Worm (Caenorhabditis elegans): ENCODE data around the gene Y11D7A.19.
A peak's percentile ranks its signal among the peaks of the same experiment; 100 is the strongest.

The Y11D7A.19 gene

DNA sequence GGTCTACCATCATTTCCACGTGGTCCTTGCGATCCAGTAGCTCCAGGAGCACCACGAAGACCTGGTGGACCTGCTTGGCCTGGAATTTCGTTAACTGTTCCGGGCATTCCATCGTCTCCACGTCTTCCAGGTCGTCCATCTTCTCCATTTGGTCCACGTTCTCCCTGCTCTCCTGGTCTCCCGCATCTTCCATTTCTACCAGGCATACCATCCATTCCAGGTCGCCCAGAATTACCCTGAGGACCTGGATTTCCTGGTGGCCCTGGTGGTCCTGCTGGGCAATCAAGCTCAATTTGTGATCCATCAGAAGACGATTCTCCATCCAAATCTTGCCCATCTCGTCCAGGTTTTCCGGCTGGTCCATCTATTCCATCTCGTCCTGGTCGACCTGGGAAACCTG is 5.5 kb downstream of the Y11D7A.19 start:
- TF ChIP-seq sem-4 (tag; optimal IDR thresholded peaks at IDR 0.05): no peak
- TF ChIP-seq mdl-1 (tag; optimal IDR thresholded peaks at IDR 0.05): no peak
- TF ChIP-seq sma-3 (GFP tag; optimal IDR thresholded peaks at IDR 0.05): no peak
- TF ChIP-seq fos-1 (tag; optimal IDR thresholded peaks at IDR 0.05): no peak
- TF ChIP-seq nhr-12 (tag; optimal IDR thresholded peaks at IDR 0.05): no peak
- TF ChIP-seq lin-11 (tag; optimal IDR thresholded peaks at IDR 0.05): no peak
- no peak for TF ChIP-seq alr-1 (tag; optimal IDR thresholded peaks at IDR 0.05)
- TF ChIP-seq ama-1 (optimal IDR thresholded peaks at IDR 0.05): no peak
- TF ChIP-seq aly-2 (tag; optimal IDR thresholded peaks at IDR 0.05): no peak
- no peak for TF ChIP-seq mbf-1 (tag; optimal IDR thresholded peaks at IDR 0.05)
- no peak for TF ChIP-seq ceh-16 (tag; optimal IDR thresholded peaks at IDR 0.05)

DNA sequence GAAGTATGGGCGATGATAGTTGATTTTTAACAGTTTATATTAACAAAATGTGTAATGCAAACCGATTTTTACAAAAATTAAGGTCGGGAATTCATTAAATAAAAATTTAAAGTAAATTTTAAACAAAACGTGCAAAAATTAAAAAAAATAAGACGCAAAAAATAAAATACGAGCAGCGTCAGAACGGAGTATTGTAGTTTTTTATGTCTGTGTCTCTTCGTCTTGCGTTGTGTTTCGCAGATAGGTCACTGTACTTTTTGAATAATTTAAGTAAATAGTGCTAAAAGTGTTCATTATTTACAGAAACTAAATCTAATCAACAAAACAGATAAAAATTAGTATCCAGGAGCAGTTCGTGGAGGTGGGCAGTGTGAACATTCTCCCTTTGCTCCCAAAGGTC is 6.0 kb downstream of the Y11D7A.19 start:
- TF ChIP-seq mdl-1 (tag; optimal IDR thresholded peaks at IDR 0.05) (no peak), unc-55 (GFP tag; optimal IDR thresholded peaks at IDR 0.05) (peak; percentile 60), C34F6.9 (tag; optimal IDR thresholded peaks at IDR 0.05) (peak; percentile 66), nhr-11 (tag; optimal IDR thresholded peaks at IDR 0.05) (no peak), nhr-129 (tag; optimal IDR thresholded peaks at IDR 0.05) (peak; percentile 2), sma-9 (GFP tag; optimal IDR thresholded peaks at IDR 0.05) (peak; percentile 15), sma-9 (tag; optimal IDR thresholded peaks at IDR 0.05) (no peak), gmeb-1 (tag; optimal IDR thresholded peaks at IDR 0.05) (peak; percentile 44)

DNA sequence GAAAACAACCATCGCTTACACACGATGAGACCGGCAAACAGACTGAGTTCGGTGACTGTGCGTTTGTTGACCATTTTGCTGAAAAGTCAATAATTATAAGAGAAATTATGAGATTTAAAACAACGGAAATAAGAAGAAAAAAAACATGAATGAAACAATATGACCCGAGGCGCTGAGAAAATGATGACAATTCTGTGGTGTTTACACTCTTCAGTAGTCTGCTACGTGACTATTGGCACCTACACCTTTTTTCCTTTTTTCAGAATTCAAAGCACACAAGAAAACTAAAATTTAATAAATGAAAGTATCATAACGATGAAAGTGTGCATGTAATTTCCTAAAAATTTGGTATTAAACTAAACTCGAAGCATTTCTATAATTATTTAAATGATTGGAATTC is 6.7 kb downstream of the Y11D7A.19 start, which contains the start of gene Y11D7A.10:
Gene Y11D7A.10 (minus strand): TSS at position 82 of the 400 bp plus-strand sequence.
- TF ChIP-seq lin-11 (tag; optimal IDR thresholded peaks at IDR 0.05) (no peak), ztf-11 (tag; optimal IDR thresholded peaks at IDR 0.05) (no peak), ZK546.5 (tag; optimal IDR thresholded peaks at IDR 0.05) (no peak), elt-3 (tag; optimal IDR thresholded peaks at IDR 0.05) (no peak), lsy-2 (tag; optimal IDR thresholded peaks at IDR 0.05) (no peak), skn-1 (tag; optimal IDR thresholded peaks at IDR 0.05) (peak; percentile 80), zag-1 (tag; optimal IDR thresholded peaks at IDR 0.05) (no peak), aly-2 (tag; optimal IDR thresholded peaks at IDR 0.05) (no peak), dmd-4 (tag; optimal IDR thresholded peaks at IDR 0.05) (no peak)

DNA sequence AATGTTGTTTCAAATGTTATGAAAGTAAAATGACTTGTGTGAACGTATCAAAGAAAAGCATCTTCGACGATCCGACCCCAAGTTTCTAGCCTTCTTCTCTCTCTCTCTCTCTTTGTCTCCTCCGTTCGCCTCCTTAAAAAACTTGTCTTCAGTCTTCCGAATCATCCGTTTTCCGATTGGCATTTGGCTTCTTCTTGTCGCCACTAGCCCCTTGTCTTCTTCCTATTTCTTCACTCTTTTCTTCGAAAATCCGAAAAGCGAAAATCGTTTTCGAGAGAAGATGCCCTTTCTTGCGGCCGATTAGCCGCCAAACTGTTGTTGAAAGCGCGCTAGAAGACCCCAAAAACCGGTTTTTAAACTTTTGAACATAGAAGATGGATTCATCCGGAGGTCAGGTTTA is 7.8 kb downstream of the Y11D7A.19 start:
- TF ChIP-seq Y55F3AM.14 (GFP tag; optimal IDR thresholded peaks at IDR 0.05) (no peak), ZK546.5 (tag; optimal IDR thresholded peaks at IDR 0.05) (no peak), lsy-2 (tag; optimal IDR thresholded peaks at IDR 0.05) (no peak), alr-1 (tag; optimal IDR thresholded peaks at IDR 0.05) (no peak), ceh-82 (tag; optimal IDR thresholded peaks at IDR 0.05) (no peak), ama-1 (optimal IDR thresholded peaks at IDR 0.05) (peak; percentile 44), fos-1 (tag; optimal IDR thresholded peaks at IDR 0.05) (no peak), nhr-10 (tag; optimal IDR thresholded peaks at IDR 0.05) (no peak), mbf-1 (tag; optimal IDR thresholded peaks at IDR 0.05) (no peak), skn-1 (tag; optimal IDR thresholded peaks at IDR 0.05) (no peak), mab-5 (tag; optimal IDR thresholded peaks at IDR 0.05) (no peak), snpc-4 (tag; optimal IDR thresholded peaks at IDR 0.05) (no peak), sma-3 (GFP tag; optimal IDR thresholded peaks at IDR 0.05) (no peak), nhr-129 (tag; optimal IDR thresholded peaks at IDR 0.05) (no peak), ceh-16 (tag; optimal IDR thresholded peaks at IDR 0.05) (no peak), unc-39 (tag; optimal IDR thresholded peaks at IDR 0.05) (no peak), C34F6.9 (tag; optimal IDR thresholded peaks at IDR 0.05) (no peak), nhr-23 (tag; optimal IDR thresholded peaks at IDR 0.05) (no peak), nhr-21 (tag; optimal IDR thresholded peaks at IDR 0.05) (peak; percentile 50), ztf-11 (tag; optimal IDR thresholded peaks at IDR 0.05) (no peak), sem-4 (tag; optimal IDR thresholded peaks at IDR 0.05) (peak; percentile 9), mdl-1 (tag; optimal IDR thresholded peaks at IDR 0.05) (no peak), ztf-4 (tag; optimal IDR thresholded peaks at IDR 0.05) (no peak), nhr-77 (tag; optimal IDR thresholded peaks at IDR 0.05) (no peak), blmp-1 (tag; optimal IDR thresholded peaks at IDR 0.05; ENCODE audit: insufficient read depth) (no peak)

DNA sequence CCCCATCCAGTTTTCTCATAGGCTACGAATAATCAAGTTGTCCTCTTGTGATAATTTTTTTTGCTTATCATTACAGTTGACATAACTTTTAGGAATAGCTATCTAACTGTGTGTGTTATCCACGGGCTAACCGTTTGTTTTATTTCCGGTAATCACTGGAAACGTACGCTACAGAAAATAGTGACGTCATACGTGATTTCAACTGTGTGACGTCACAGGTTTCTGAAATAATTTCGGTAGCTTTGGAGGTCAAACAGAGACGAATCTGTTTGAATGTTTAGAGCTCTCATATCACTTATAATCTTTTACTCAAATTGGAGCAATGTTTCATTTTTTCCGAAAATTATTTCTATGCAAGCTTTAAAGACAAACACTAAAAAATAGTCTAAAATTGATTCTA is 9.5 kb downstream of the Y11D7A.19 start:
- TF ChIP-seq ceh-16 (tag; optimal IDR thresholded peaks at IDR 0.05) (no peak), nhr-11 (tag; optimal IDR thresholded peaks at IDR 0.05) (no peak), C34F6.9 (tag; optimal IDR thresholded peaks at IDR 0.05) (no peak)

Data from whole organism, L2 larva.